Fruit fly (Drosophila melanogaster) whole organism, pupa: ENCODE measurements around the gene nocte.

ENCODE experiments used
- CG10348 ChIP-seq: fragments of 200-800 bp; sonication (Bioruptor generic); IDR thresholded peaks from 2 replicates; pipeline ENCODE4 v1.3.6; 2022; ENCODE audit warnings: missing biosample characterization, missing genetic modification characterization
- CG13204 ChIP-seq: fragments of 200-800 bp; sonication (Bioruptor generic); optimal IDR thresholded peaks from 2 replicates; lab custom pipeline; 2018; ENCODE audit warnings: missing biosample characterization, mild to moderate bottlenecking, missing genetic modification characterization, moderate library complexity
- CG4496 ChIP-seq: fragments of 200-800 bp; sonication (Bioruptor generic); IDR thresholded peaks from 3 replicates; pipeline ENCODE4 v1.3.6; 2022; ENCODE audit warnings: missing biosample characterization, missing genetic modification characterization
- CG8301 ChIP-seq: fragments of 200-800 bp; sonication (Bioruptor generic); optimal IDR thresholded peaks from 2 replicates; lab custom pipeline; 2018; ENCODE audit warnings: missing biosample characterization, mild to moderate bottlenecking, missing genetic modification characterization
- CG9948 ChIP-seq: fragments of 200-800 bp; sonication (Bioruptor generic); optimal IDR thresholded peaks from 2 replicates; lab custom pipeline; 2018; ENCODE audit warnings: missing biosample characterization, mild to moderate bottlenecking, missing genetic modification characterization, moderate library complexity
- EcR ChIP-seq: fragments of 200-800 bp; sonication (Bioruptor generic); optimal IDR thresholded peaks from 3 replicates; lab custom pipeline; 2019; ENCODE audit warnings: missing biosample characterization, missing genetic modification characterization, mild to moderate bottlenecking, moderate library complexity, missing genetic modification reagents
- Pif1B ChIP-seq: fragments of 200-800 bp; sonication (Bioruptor generic); optimal IDR thresholded peaks from 3 replicates; lab custom pipeline; 2016; ENCODE audit warnings: missing biosample characterization, missing genetic modification characterization
- Snoo ChIP-seq: fragments of 200-800 bp; sonication (Bioruptor generic); optimal IDR thresholded peaks from 3 replicates; lab custom pipeline; 2017; ENCODE audit warnings: missing biosample characterization, mild to moderate bottlenecking, missing genetic modification characterization, inconsistent platforms

DNA sequence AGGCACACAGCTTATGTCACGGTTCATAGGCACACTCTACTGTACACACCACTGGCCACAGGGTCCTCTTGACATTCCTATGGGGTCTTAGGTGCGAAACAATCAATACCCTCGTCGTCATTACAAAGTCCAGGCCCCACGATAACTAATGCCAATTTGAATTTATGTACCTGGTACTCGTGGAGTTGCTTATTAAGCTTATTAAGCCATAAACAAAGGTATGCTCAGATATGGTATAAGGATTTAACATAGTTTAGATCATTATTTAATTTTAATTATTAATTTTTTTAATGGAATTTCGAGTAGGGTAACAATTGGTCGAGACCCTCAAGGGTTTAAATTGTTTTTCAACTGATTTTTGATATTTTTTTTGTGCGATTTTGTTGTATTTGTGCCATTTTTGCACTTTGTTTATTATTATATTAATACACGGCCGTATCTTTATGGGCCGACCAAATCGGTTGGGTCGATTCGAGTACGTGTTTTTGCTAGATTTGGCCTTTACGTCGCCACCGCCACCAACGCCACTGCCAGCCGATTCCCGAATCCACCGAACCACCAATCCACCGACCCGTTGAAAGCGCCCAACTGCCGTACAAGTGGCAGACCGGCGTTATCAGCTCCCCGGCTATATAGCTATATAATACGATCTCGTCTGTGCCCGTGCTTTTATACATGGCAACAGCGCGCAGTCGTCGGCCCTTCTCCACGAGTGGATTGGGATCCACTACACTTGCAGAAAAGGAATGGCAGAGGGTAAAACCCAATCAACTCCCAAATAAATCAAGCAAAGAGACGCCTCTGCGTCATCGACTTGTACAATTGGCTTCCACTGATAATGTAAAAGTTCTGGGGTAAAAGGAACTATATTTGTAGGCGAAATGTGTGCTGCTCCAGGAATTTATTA is 10.0 kb upstream of the nocte start:
- no peak for TF ChIP-seq Snoo
- TF ChIP-seq EcR (GFP tag; lab: Kevin White, UChicago) = no peak
- TF ChIP-seq CG13204 (GFP tag; lab: Kevin White, UChicago) = no peak
- no peak for TF ChIP-seq Pif1B (GFP tag; lab: Kevin White, UChicago)
- TF ChIP-seq CG10348 (GFP tag; lab: Robert Waterston, UW) = no peak
- TF ChIP-seq CG8301 (tag; lab: Kevin White, UChicago) = no peak
- TF ChIP-seq CG4496 (GFP tag; lab: Robert Waterston, UW) = no peak
- TF ChIP-seq CG9948 (tag; lab: Kevin White, UChicago) = no peak
